Fruit fly (Drosophila melanogaster) whole organism, embryonic: ENCODE results near the gene GstO2.
A peak's percentile ranks its signal among the peaks of the same experiment; 100 is the strongest.

Experiments
- CG11247 ChIP-seq: fragments of 200-800 bp; sonication (Bioruptor generic); IDR thresholded peaks from 2 replicates; pipeline ENCODE4 v1.3.6; 2022; ENCODE audit warnings: missing biosample characterization, missing genetic modification characterization
- CG12769 ChIP-seq: fragments of 200-800 bp; sonication (Bioruptor generic); optimal IDR thresholded peaks from 2 replicates; lab custom pipeline; 2019; ENCODE audit warnings: missing biosample characterization, mild to moderate bottlenecking, missing genetic modification characterization, moderate library complexity
- CG13424 ChIP-seq: fragments of 200-800 bp; sonication (Bioruptor generic); optimal IDR thresholded peaks from 2 replicates; lab custom pipeline; 2019; ENCODE audit warnings: missing biosample characterization, mild to moderate bottlenecking, missing genetic modification characterization, moderate library complexity
- CG15696 ChIP-seq: fragments of 200-800 bp; sonication (Bioruptor generic); optimal IDR thresholded peaks from 2 replicates; lab custom pipeline; 2019; ENCODE audit warnings: missing biosample characterization, mild to moderate bottlenecking, missing genetic modification characterization, moderate library complexity
- CG17568 ChIP-seq: fragments of 200-800 bp; sonication (Bioruptor generic); optimal IDR thresholded peaks from 2 replicates; lab custom pipeline; 2018; ENCODE audit warnings: missing biosample characterization, mild to moderate bottlenecking, missing genetic modification characterization, moderate library complexity
- CG33557 ChIP-seq: fragments of 200-800 bp; sonication (Bioruptor generic); optimal IDR thresholded peaks from 2 replicates; lab custom pipeline; 2019; ENCODE audit warnings: missing biosample characterization, mild to moderate bottlenecking, missing genetic modification characterization, moderate library complexity
- CG34376 ChIP-seq: fragments of 200-800 bp; sonication (Bioruptor generic); optimal IDR thresholded peaks from 2 replicates; lab custom pipeline; 2018; ENCODE audit warnings: missing biosample characterization, mild to moderate bottlenecking, missing genetic modification characterization
- CG5245 ChIP-seq: fragments of 200-800 bp; sonication (Bioruptor generic); optimal IDR thresholded peaks from 3 replicates; lab custom pipeline; 2016; ENCODE audit warnings: missing biosample characterization, missing genetic modification characterization
- CG6254 ChIP-seq: fragments of 200-800 bp; sonication (Bioruptor generic); optimal IDR thresholded peaks from 3 replicates; lab custom pipeline; 2017; ENCODE audit warnings: mild to moderate bottlenecking, missing biosample characterization, missing genetic modification reagents, missing genetic modification characterization
- CG7357 ChIP-seq: fragments of 200-800 bp; sonication (Bioruptor generic); IDR thresholded peaks from 3 replicates; pipeline ENCODE4 v1.3.6; 2022; ENCODE audit warnings: missing biosample characterization, missing genetic modification characterization
- CG7987 ChIP-seq: fragments of 200-800 bp; sonication (Bioruptor generic); optimal IDR thresholded peaks from 2 replicates; lab custom pipeline; 2018; ENCODE audit warnings: missing biosample characterization, mild to moderate bottlenecking, missing genetic modification characterization, moderate library complexity
- CG8359 ChIP-seq: fragments of 200-800 bp; sonication (Bioruptor generic); optimal IDR thresholded peaks from 2 replicates; lab custom pipeline; 2017; ENCODE audit warnings: missing biosample characterization, mild to moderate bottlenecking, missing genetic modification characterization, borderline replicate concordance
- Deaf1 ChIP-seq: fragments of 200-800 bp; optimal IDR thresholded peaks from 3 replicates; lab custom pipeline; 2019; ENCODE audit warnings: missing biosample characterization, mild to moderate bottlenecking, missing genetic modification characterization, moderate library complexity
- Dek ChIP-seq: fragments of 200-800 bp; sonication (Bioruptor generic); optimal IDR thresholded peaks from 3 replicates; lab custom pipeline; 2019; ENCODE audit warnings: missing biosample characterization, mild to moderate bottlenecking, missing genetic modification characterization, moderate library complexity
- Dip2 ChIP-seq: fragments of 200-800 bp; sonication (Bioruptor generic); IDR thresholded peaks from 2 replicates; pipeline ENCODE4 v1.3.6; 2022; ENCODE audit warnings: missing biosample characterization, missing genetic modification characterization
- Hr3 ChIP-seq: fragments of 200-800 bp; sonication (Bioruptor generic); optimal IDR thresholded peaks from 3 replicates; lab custom pipeline; 2016; ENCODE audit warnings: missing biosample characterization, missing genetic modification characterization
- Med ChIP-seq: fragments of 200-800 bp; sonication (Bioruptor generic); peaks from one replicate; lab custom pipeline; 2016; ENCODE audit warnings: missing biosample characterization, missing genetic modification characterization, mild to moderate bottlenecking, inconsistent platforms, moderate library complexity
- Pdp1 ChIP-seq, 2 experiments: fragments of 200-800 bp; sonication (Bioruptor generic); optimal IDR thresholded peaks; 3 replicates each; lab custom pipeline; 2016; ENCODE audit warnings: missing biosample characterization in 2 of 2, missing genetic modification characterization in 2 of 2, mild to moderate bottlenecking in 1 of 2, moderate library complexity in 1 of 2
- ara ChIP-seq: fragments of 200-800 bp; sonication (Bioruptor generic); IDR thresholded peaks from 2 replicates; pipeline ENCODE4 v1.3.6; 2022; ENCODE audit warnings: missing biosample characterization, missing genetic modification characterization
- cad ChIP-seq: fragments of >200 bp; optimal IDR thresholded peaks from 2 replicates; lab custom pipeline; 2017; ENCODE audit warnings: missing biosample characterization, missing genetic modification characterization
- cato ChIP-seq: fragments of 200-800 bp; sonication (Bioruptor generic); optimal IDR thresholded peaks from 2 replicates; lab custom pipeline; 2016; ENCODE audit warnings: missing biosample characterization, missing genetic modification characterization, borderline replicate concordance
- cg ChIP-seq: fragments of 200-800 bp; sonication (Bioruptor generic); optimal IDR thresholded peaks from 3 replicates; lab custom pipeline; 2019; ENCODE audit warnings: missing biosample characterization, mild to moderate bottlenecking, missing genetic modification characterization, moderate library complexity
- chif ChIP-seq, 2 experiments: fragments of 200-800 bp; sonication (Bioruptor generic); optimal IDR thresholded peaks; 3 replicates each; lab custom pipeline; 2016; ENCODE audit warnings: missing biosample characterization in 2 of 2, missing genetic modification characterization in 2 of 2
- chinmo ChIP-seq: fragments of 200-800 bp; sonication (Bioruptor generic); IDR thresholded peaks from 4 replicates; pipeline ENCODE4 v1.3.6; 2022; ENCODE audit warnings: missing biosample characterization, missing genetic modification characterization; ENCODE audit not compliant: partially characterized antibody
- ci ChIP-seq: fragments of 200-800 bp; sonication (Bioruptor generic); IDR thresholded peaks from 3 replicates; pipeline ENCODE4 v1.3.6; 2022; ENCODE audit warnings: missing biosample characterization, missing genetic modification characterization
- cwo ChIP-seq: fragments of 200-800 bp; sonication (Bioruptor generic); optimal IDR thresholded peaks from 3 replicates; lab custom pipeline; 2017; ENCODE audit warnings: missing biosample characterization, missing genetic modification characterization, mild to moderate bottlenecking, moderate library complexity, missing genetic modification reagents
- ewg ChIP-seq: fragments of 200-800 bp; sonication (Bioruptor generic); optimal IDR thresholded peaks from 3 replicates; lab custom pipeline; 2017; ENCODE audit warnings: mild to moderate bottlenecking, missing biosample characterization, missing genetic modification reagents, missing genetic modification characterization
- exex ChIP-seq: fragments of 200-800 bp; sonication (Bioruptor generic); optimal IDR thresholded peaks from 4 replicates; lab custom pipeline; 2018; ENCODE audit warnings: missing biosample characterization, mild to moderate bottlenecking, missing genetic modification characterization, moderate library complexity
- fd102C ChIP-seq: fragments of 200-800 bp; sonication (Bioruptor generic); optimal IDR thresholded peaks from 2 replicates; lab custom pipeline; 2018; ENCODE audit warnings: missing biosample characterization, mild to moderate bottlenecking, missing genetic modification characterization, moderate library complexity
- ftz-f1 ChIP-seq: fragments of 200-800 bp; sonication (Bioruptor generic); optimal IDR thresholded peaks from 2 replicates; lab custom pipeline; 2016; ENCODE audit warnings: missing biosample characterization, missing genetic modification characterization
- grn ChIP-seq: fragments of 200-800 bp; sonication (Bioruptor generic); optimal IDR thresholded peaks from 3 replicates; lab custom pipeline; 2017; ENCODE audit warnings: missing biosample characterization, missing genetic modification characterization
- hkb ChIP-seq, 2 experiments: fragments of 200-800 bp in 1 of 2; fragments of >200 bp in 1 of 2; sonication (Bioruptor generic) in 1 of 2; IDR thresholded peaks in 1 of 2; optimal IDR thresholded peaks in 1 of 2; 2 replicates each; pipeline versions ENCODE4 v1.3.6 to Lab custom; 2017 to 2022; ENCODE audit warnings: missing biosample characterization in 1 of 2, missing genetic modification characterization in 1 of 2
- maf-S ChIP-seq: fragments of 200-800 bp; sonication (Bioruptor generic); optimal IDR thresholded peaks from 2 replicates; lab custom pipeline; 2016; ENCODE audit warnings: missing biosample characterization, missing genetic modification characterization
- mirr ChIP-seq: fragments of 200-800 bp; sonication (Bioruptor generic); optimal IDR thresholded peaks from 3 replicates; lab custom pipeline; 2018; ENCODE audit warnings: missing biosample characterization, mild to moderate bottlenecking, missing genetic modification characterization
- pan ChIP-seq, 4 experiments: fragments of >200 bp in 3 of 4; fragments of 200-800 bp in 1 of 4; sonication (Bioruptor generic) in 1 of 4; optimal IDR thresholded peaks in 3 of 4; IDR thresholded peaks in 1 of 4; 2 replicates each; pipeline versions ENCODE4 v1.3.6 to Lab custom; 2017 to 2022; ENCODE audit warnings: missing biosample characterization in 2 of 4, missing genetic modification characterization in 2 of 4, mixed read lengths in 1 of 4
- pfk ChIP-seq: fragments of 200-800 bp; sonication (Bioruptor generic); optimal IDR thresholded peaks from 2 replicates; lab custom pipeline; 2018; ENCODE audit warnings: missing biosample characterization, mild to moderate bottlenecking, missing genetic modification characterization, moderate library complexity
- prd ChIP-seq, 3 experiments: fragments of >200 bp in 2 of 3; fragments of 200-800 bp in 1 of 3; sonication (Bioruptor generic) in 1 of 3; optimal IDR thresholded peaks in 2 of 3; IDR thresholded peaks in 1 of 3; 2 replicates in 2 of 3; 3 replicates in 1 of 3; pipeline versions ENCODE4 v1.3.6 to Lab custom; 2017 to 2022; ENCODE audit warnings: missing biosample characterization in 1 of 3, missing genetic modification characterization in 1 of 3
- sd ChIP-seq: fragments of 200-800 bp; sonication (Bioruptor generic); optimal IDR thresholded peaks from 3 replicates; lab custom pipeline; 2018; ENCODE audit warnings: missing biosample characterization, mild to moderate bottlenecking, missing genetic modification characterization, moderate library complexity
- seq ChIP-seq: fragments of 200-800 bp; sonication (Bioruptor generic); IDR thresholded peaks from 2 replicates; pipeline ENCODE4 v1.3.6; 2022; ENCODE audit warnings: missing biosample characterization, missing genetic modification characterization
- sr ChIP-seq: fragments of 200-800 bp; sonication (Bioruptor generic); IDR thresholded peaks from 3 replicates; pipeline ENCODE4 v1.3.6; 2022; ENCODE audit warnings: missing biosample characterization, missing genetic modification characterization
- stwl ChIP-seq: fragments of 200-800 bp; sonication (Bioruptor generic); optimal IDR thresholded peaks from 3 replicates; lab custom pipeline; 2018; ENCODE audit warnings: missing biosample characterization, mild to moderate bottlenecking, missing genetic modification characterization, moderate library complexity
- sug ChIP-seq: fragments of 200-800 bp; optimal IDR thresholded peaks from 2 replicates; lab custom pipeline; 2019; ENCODE audit warnings: missing biosample characterization, mild to moderate bottlenecking, missing genetic modification characterization, moderate library complexity
- tll ChIP-seq, 2 experiments: fragments of 200-800 bp in 1 of 2; fragments of >200 bp in 1 of 2; sonication (Bioruptor generic) in 1 of 2; optimal IDR thresholded peaks; 2 replicates each; lab custom pipeline; 2017 to 2019; ENCODE audit warnings: missing biosample characterization in 2 of 2, missing genetic modification characterization in 2 of 2, mild to moderate bottlenecking in 1 of 2, moderate library complexity in 1 of 2
- twi ChIP-seq: fragments of 200-800 bp; optimal IDR thresholded peaks from 2 replicates; lab custom pipeline; 2019; ENCODE audit warnings: missing biosample characterization, mild to moderate bottlenecking, missing genetic modification characterization, moderate library complexity
- wdn ChIP-seq: fragments of 200-800 bp; sonication (Bioruptor generic); IDR thresholded peaks from 2 replicates; pipeline ENCODE4 v1.3.6; 2022; ENCODE audit warnings: missing biosample characterization, missing genetic modification characterization

GstO2 gene

dm6 chr3L:8557018-8557417 is 33.7 kb upstream of the GstO2 start (continued):
- TF ChIP-seq tll (GFP tag; optimal IDR thresholded peaks at IDR 0.05; lab: Kevin White, UChicago), result peak in 1 of 2 experiments; percentile 28
- peak; percentile 74 for TF ChIP-seq ewg
- no peak for TF ChIP-seq CG5245 (GFP tag; lab: Kevin White, UChicago)

dm6 chr3L:8554024-8554642 is 30.8 kb upstream of the GstO2 start:
- peak; percentile 76 for TF ChIP-seq cwo
- TF ChIP-seq ara (GFP tag; lab: Robert Waterston, UW), result 0 out of 2 replicates have a peak, but pooled peaks have one; percentile 43
- no peak for TF ChIP-seq CG7357 (GFP tag; lab: Robert Waterston, UW)
- no peak for TF ChIP-seq chif (GFP tag; optimal IDR thresholded peaks at IDR 0.05; lab: Kevin White, UChicago)
- TF ChIP-seq Med (GFP tag; lab: Kevin White, UChicago), result peak; percentile 76
- TF ChIP-seq Dek, result no peak
- peak; percentile 60 for TF ChIP-seq cad
- no peak for TF ChIP-seq CG7987 (GFP tag; lab: Kevin White, UChicago)
- TF ChIP-seq pfk (GFP tag; lab: Kevin White, UChicago), result no peak
- TF ChIP-seq wdn (GFP tag; lab: Robert Waterston, UW), result no peak
- peak in 1 of 2 experiments; percentile 23 for TF ChIP-seq tll (GFP tag; optimal IDR thresholded peaks at IDR 0.05; lab: Kevin White, UChicago)
- no peak for TF ChIP-seq Dip2 (GFP tag; lab: Robert Waterston, UW)
- TF ChIP-seq stwl (tag; lab: Kevin White, UChicago), result no peak
- peak; percentile 19 for TF ChIP-seq CG34376 (GFP tag; lab: Kevin White, UChicago)
- no peak for TF ChIP-seq cato (GFP tag; lab: Kevin White, UChicago)
- peak; percentile 13 for TF ChIP-seq CG12769 (tag; lab: Kevin White, UChicago)
- peak; percentile 57 for TF ChIP-seq exex (tag; lab: Kevin White, UChicago)
- TF ChIP-seq CG33557, result no peak
- no peak for TF ChIP-seq CG13424
- no peak for TF ChIP-seq CG15696 (tag; lab: Kevin White, UChicago)
- no peak for TF ChIP-seq prd (optimal IDR thresholded peaks at IDR 0.05; lab: Kevin White, UChicago)
- TF ChIP-seq prd (GFP tag; IDR thresholded peaks at IDR 0.05; lab: Robert Waterston, UW), result no peak
- TF ChIP-seq grn, result peak; percentile 26
- TF ChIP-seq mirr (GFP tag; lab: Kevin White, UChicago), result peak; percentile 49
- peak; percentile 83 for TF ChIP-seq twi (tag; lab: Kevin White, UChicago)
- TF ChIP-seq Deaf1 (tag; lab: Kevin White, UChicago), result peak; percentile 19
- TF ChIP-seq fd102C, result no peak
- no peak for TF ChIP-seq Hr3 (GFP tag; lab: Kevin White, UChicago)
- no peak for TF ChIP-seq CG11247 (GFP tag; lab: Robert Waterston, UW)
- peak; percentile 89 for TF ChIP-seq chinmo (GFP tag; lab: Robert Waterston, UW)
- peak; percentile 66 for TF ChIP-seq sug (tag; lab: Kevin White, UChicago)
- TF ChIP-seq sd (tag; lab: Kevin White, UChicago), result peak; percentile 68
- peak in 1 of 2 experiments; percentile 62 for TF ChIP-seq Pdp1 (GFP tag; optimal IDR thresholded peaks at IDR 0.05; lab: Kevin White, UChicago)
- TF ChIP-seq sr (GFP tag; lab: Robert Waterston, UW), result peak; percentile 94
- no peak for TF ChIP-seq CG17568 (GFP tag; lab: Kevin White, UChicago)
- TF ChIP-seq CG8359 (GFP tag; lab: Kevin White, UChicago), result no peak
- TF ChIP-seq CG6254, result no peak
- TF ChIP-seq pan (optimal IDR thresholded peaks at IDR 0.05; lab: Kevin White, UChicago), result no peak
- TF ChIP-seq pan (GFP tag; optimal IDR thresholded peaks at IDR 0.05 in 1 of 2, IDR thresholded peaks at IDR 0.05 in 1 of 2), result no peak
- TF ChIP-seq ftz-f1 (GFP tag; lab: Kevin White, UChicago), result peak; percentile 74
- TF ChIP-seq hkb (optimal IDR thresholded peaks at IDR 0.05; lab: Kevin White, UChicago), result no peak
- 0 out of 2 replicates have a peak, but pooled peaks have one; percentile 17 for TF ChIP-seq hkb (GFP tag; IDR thresholded peaks at IDR 0.05; lab: Robert Waterston, UW)
- peak; percentile 27; the same call in 1 of the 3 replicates for TF ChIP-seq ci (GFP tag; lab: Robert Waterston, UW)
- no peak for TF ChIP-seq cg
- no peak for TF ChIP-seq maf-S
- TF ChIP-seq seq (GFP tag; lab: Robert Waterston, UW), result no peak
